Fruit fly (Drosophila melanogaster) whole organism, embryonic: Measurements from ENCODE around the gene Sox100B.

ENCODE experiments used
- Atf6 ChIP-seq: fragments of 200-800 bp; sonication (Bioruptor generic); IDR thresholded peaks from 2 replicates; pipeline ENCODE4 v1.3.6; 2022; ENCODE audit warnings: missing biosample characterization, missing genetic modification characterization
- Blimp-1 ChIP-seq: fragments of 200-800 bp; sonication (Bioruptor generic); optimal IDR thresholded peaks from 3 replicates; lab custom pipeline; 2018; ENCODE audit warnings: missing biosample characterization, missing genetic modification characterization, mild to moderate bottlenecking, moderate library complexity, missing genetic modification reagents
- CG10462 ChIP-seq: fragments of 200-800 bp; sonication (Bioruptor generic); optimal IDR thresholded peaks from 2 replicates; lab custom pipeline; 2016; ENCODE audit warnings: missing biosample characterization, missing genetic modification characterization
- CG11085 ChIP-seq: fragments of 200-800 bp; sonication (Bioruptor generic); IDR thresholded peaks from 2 replicates; pipeline ENCODE4 v1.3.6; 2022; ENCODE audit warnings: missing biosample characterization, missing genetic modification characterization
- CG12236 ChIP-seq: fragments of 200-800 bp; sonication (Bioruptor generic); optimal IDR thresholded peaks from 2 replicates; lab custom pipeline; 2016; ENCODE audit warnings: missing biosample characterization, missing genetic modification characterization
- CG12942 ChIP-seq: fragments of 200-800 bp; sonication (Bioruptor generic); optimal IDR thresholded peaks from 3 replicates; lab custom pipeline; 2016; ENCODE audit warnings: missing biosample characterization, missing genetic modification characterization
- CG13775 ChIP-seq: fragments of 200-800 bp; sonication (Bioruptor generic); optimal IDR thresholded peaks from 3 replicates; lab custom pipeline; 2017; ENCODE audit warnings: missing biosample characterization, mild to moderate bottlenecking, missing genetic modification characterization
- CG14860 ChIP-seq: fragments of 200-800 bp; sonication (Bioruptor generic); IDR thresholded peaks from 3 replicates; pipeline ENCODE4 v1.3.6; 2022; ENCODE audit warnings: missing biosample characterization, missing genetic modification characterization; ENCODE audit not compliant: partially characterized antibody
- CG1603 ChIP-seq: fragments of 200-800 bp; sonication (Bioruptor generic); optimal IDR thresholded peaks from 2 replicates; lab custom pipeline; 2019; ENCODE audit warnings: missing biosample characterization, mild to moderate bottlenecking, missing genetic modification characterization, moderate library complexity
- CG16813 ChIP-seq: fragments of 200-800 bp; sonication (Bioruptor generic); IDR thresholded peaks from 3 replicates; pipeline ENCODE4 v1.3.6; 2022; ENCODE audit warnings: missing biosample characterization, missing genetic modification characterization; ENCODE audit not compliant: partially characterized antibody
- CG17186 ChIP-seq: fragments of 200-800 bp; sonication (Bioruptor generic); optimal IDR thresholded peaks from 3 replicates; lab custom pipeline; 2017; ENCODE audit warnings: missing biosample characterization, missing genetic modification reagents, missing genetic modification characterization
- CG17829 ChIP-seq: fragments of 200-800 bp; optimal IDR thresholded peaks from 2 replicates; lab custom pipeline; 2019; ENCODE audit warnings: missing biosample characterization, mild to moderate bottlenecking, missing genetic modification characterization, moderate library complexity
- CG18262 ChIP-seq: fragments of 200-800 bp; optimal IDR thresholded peaks from 3 replicates; lab custom pipeline; 2019; ENCODE audit warnings: missing biosample characterization, mild to moderate bottlenecking, missing genetic modification characterization, moderate library complexity
- CG33557 ChIP-seq: fragments of 200-800 bp; sonication (Bioruptor generic); optimal IDR thresholded peaks from 2 replicates; lab custom pipeline; 2019; ENCODE audit warnings: missing biosample characterization, mild to moderate bottlenecking, missing genetic modification characterization, moderate library complexity
- CG6813 ChIP-seq: fragments of 200-800 bp; sonication (Bioruptor generic); optimal IDR thresholded peaks from 2 replicates; lab custom pipeline; 2017; ENCODE audit warnings: missing biosample characterization, missing genetic modification characterization, mild to moderate bottlenecking, moderate library complexity, missing genetic modification reagents
- CG7928 ChIP-seq: fragments of 200-800 bp; sonication (Bioruptor generic); optimal IDR thresholded peaks from 2 replicates; lab custom pipeline; 2017; ENCODE audit warnings: missing biosample characterization, mild to moderate bottlenecking, missing genetic modification characterization
- CG8359 ChIP-seq: fragments of 200-800 bp; sonication (Bioruptor generic); optimal IDR thresholded peaks from 2 replicates; lab custom pipeline; 2017; ENCODE audit warnings: missing biosample characterization, mild to moderate bottlenecking, missing genetic modification characterization, borderline replicate concordance
- CG8388 ChIP-seq: fragments of 200-800 bp; sonication (Bioruptor generic); optimal IDR thresholded peaks from 2 replicates; lab custom pipeline; 2019; ENCODE audit warnings: missing biosample characterization, mild to moderate bottlenecking, missing genetic modification characterization, moderate library complexity
- CG8765 ChIP-seq: fragments of 200-800 bp; sonication (Bioruptor generic); IDR thresholded peaks from 2 replicates; pipeline ENCODE4 v1.3.6; 2022; ENCODE audit warnings: missing biosample characterization, missing genetic modification characterization
- CG8924 ChIP-seq: fragments of 200-800 bp; optimal IDR thresholded peaks from 3 replicates; lab custom pipeline; 2019; ENCODE audit warnings: missing biosample characterization, mild to moderate bottlenecking, missing genetic modification characterization, moderate library complexity
- CG9727 ChIP-seq: fragments of 200-800 bp; sonication (Bioruptor generic); optimal IDR thresholded peaks from 3 replicates; lab custom pipeline; 2017; ENCODE audit warnings: missing biosample characterization, mild to moderate bottlenecking, missing genetic modification characterization
- Dfd ChIP-seq, 2 experiments: fragments of >200 bp; optimal IDR thresholded peaks; 2 replicates each; lab custom pipeline; 2017; ENCODE audit warnings: missing biosample characterization in 2 of 2, missing genetic modification characterization in 2 of 2
- Eip74EF ChIP-seq, 2 experiments: fragments of 200-800 bp in 1 of 2; fragments of >200 bp in 1 of 2; sonication (Bioruptor generic) in 1 of 2; optimal IDR thresholded peaks; 2 replicates each; lab custom pipeline; 2017 to 2019; ENCODE audit warnings: missing biosample characterization in 2 of 2, missing genetic modification characterization in 2 of 2, mild to moderate bottlenecking in 1 of 2, moderate library complexity in 1 of 2
- Ets97D ChIP-seq: fragments of 200-800 bp; sonication (Bioruptor generic); optimal IDR thresholded peaks from 3 replicates; lab custom pipeline; 2016; ENCODE audit warnings: missing biosample characterization, missing genetic modification characterization
- Gsc ChIP-seq: fragments of 200-800 bp; sonication (Bioruptor generic); IDR thresholded peaks from 2 replicates; pipeline ENCODE4 v1.3.6; 2022; ENCODE audit warnings: missing biosample characterization, missing genetic modification characterization
- Hey ChIP-seq: fragments of 200-800 bp; sonication (Bioruptor generic); optimal IDR thresholded peaks from 3 replicates; lab custom pipeline; 2018; ENCODE audit warnings: missing biosample characterization, mild to moderate bottlenecking, missing genetic modification characterization
- HmgD ChIP-seq: fragments of 200-800 bp; sonication (Bioruptor generic); optimal IDR thresholded peaks from 3 replicates; lab custom pipeline; 2016; ENCODE audit warnings: missing biosample characterization, missing genetic modification characterization
- Neu2 ChIP-seq: fragments of 200-800 bp; sonication (Bioruptor generic); optimal IDR thresholded peaks from 3 replicates; lab custom pipeline; 2016; ENCODE audit warnings: missing biosample characterization, missing genetic modification characterization, borderline replicate concordance
- Oli ChIP-seq: fragments of 200-800 bp; sonication (Bioruptor generic); optimal IDR thresholded peaks from 2 replicates; lab custom pipeline; 2018; ENCODE audit warnings: missing biosample characterization, mild to moderate bottlenecking, missing genetic modification characterization, moderate library complexity
- Vsx1 ChIP-seq: fragments of 200-800 bp; sonication (Bioruptor generic); optimal IDR thresholded peaks from 2 replicates; lab custom pipeline; 2017; ENCODE audit warnings: missing biosample characterization, mild to moderate bottlenecking, missing genetic modification characterization, missing genetic modification reagents
- Xrp1 ChIP-seq: fragments of 200-800 bp; sonication (Bioruptor generic); IDR thresholded peaks from 2 replicates; pipeline ENCODE4 v1.3.6; 2022; ENCODE audit warnings: missing biosample characterization, missing genetic modification characterization
- ci ChIP-seq: fragments of 200-800 bp; sonication (Bioruptor generic); IDR thresholded peaks from 3 replicates; pipeline ENCODE4 v1.3.6; 2022; ENCODE audit warnings: missing biosample characterization, missing genetic modification characterization
- dm ChIP-seq: fragments of 200-800 bp; sonication (Bioruptor generic); optimal IDR thresholded peaks from 3 replicates; lab custom pipeline; 2016; ENCODE audit warnings: missing biosample characterization, missing genetic modification characterization
- eyg ChIP-seq: fragments of 200-800 bp; sonication (Bioruptor generic); optimal IDR thresholded peaks from 3 replicates; lab custom pipeline; 2016; ENCODE audit warnings: missing biosample characterization, missing genetic modification characterization
- fd102C ChIP-seq: fragments of 200-800 bp; sonication (Bioruptor generic); optimal IDR thresholded peaks from 2 replicates; lab custom pipeline; 2018; ENCODE audit warnings: missing biosample characterization, mild to moderate bottlenecking, missing genetic modification characterization, moderate library complexity
- fd64A ChIP-seq: fragments of 200-800 bp; sonication (Bioruptor generic); optimal IDR thresholded peaks from 3 replicates; lab custom pipeline; 2018; ENCODE audit warnings: missing biosample characterization, mild to moderate bottlenecking, missing genetic modification characterization
- grau ChIP-seq: fragments of 200-800 bp; optimal IDR thresholded peaks from 3 replicates; lab custom pipeline; 2019; ENCODE audit warnings: missing biosample characterization, mild to moderate bottlenecking, missing genetic modification characterization, moderate library complexity
- org-1 ChIP-seq: fragments of 200-800 bp; sonication (Bioruptor generic); optimal IDR thresholded peaks from 2 replicates; lab custom pipeline; 2017; ENCODE audit warnings: missing biosample characterization, missing genetic modification characterization
- otp ChIP-seq: fragments of 200-800 bp; sonication (Bioruptor generic); IDR thresholded peaks from 3 replicates; pipeline ENCODE4, ENCODE4 v1.3.6; 2022; ENCODE audit warnings: missing biosample characterization, missing genetic modification characterization
- p53 ChIP-seq: fragments of 200-800 bp; sonication (Bioruptor generic); optimal IDR thresholded peaks from 2 replicates; lab custom pipeline; 2016; ENCODE audit warnings: missing biosample characterization, missing genetic modification characterization
- pita ChIP-seq: fragments of 200-800 bp; sonication (Bioruptor generic); optimal IDR thresholded peaks from 2 replicates; lab custom pipeline; 2017; ENCODE audit warnings: missing biosample characterization, mild to moderate bottlenecking, missing genetic modification characterization
- repo ChIP-seq: fragments of 200-800 bp; sonication (Bioruptor generic); optimal IDR thresholded peaks from 2 replicates; lab custom pipeline; 2016; ENCODE audit warnings: missing biosample characterization, missing genetic modification characterization
- sens ChIP-seq: fragments of 200-800 bp; sonication (Bioruptor generic); peaks from one replicate; lab custom pipeline; 2016; ENCODE audit warnings: missing biosample characterization, missing genetic modification characterization
- sqz ChIP-seq: fragments of 200-800 bp; sonication (Bioruptor generic); optimal IDR thresholded peaks from 3 replicates; lab custom pipeline; 2018; ENCODE audit warnings: missing biosample characterization, mild to moderate bottlenecking, missing genetic modification characterization
- tin ChIP-seq: fragments of 200-800 bp; sonication (Bioruptor generic); optimal IDR thresholded peaks from 3 replicates; lab custom pipeline; 2016; ENCODE audit warnings: missing biosample characterization, missing genetic modification characterization
- ttk ChIP-seq: fragments of 200-800 bp; sonication (Bioruptor generic); IDR thresholded peaks from 2 replicates; pipeline ENCODE4 v2.1.2; 2022; ENCODE audit warnings: missing biosample characterization, missing genetic modification characterization
- tup ChIP-seq: fragments of 200-800 bp; sonication (Bioruptor generic); optimal IDR thresholded peaks from 2 replicates; lab custom pipeline; 2016; ENCODE audit warnings: missing biosample characterization, mild to moderate bottlenecking, missing genetic modification characterization, moderate library complexity
- unpg ChIP-seq: fragments of 200-800 bp; sonication (Bioruptor generic); optimal IDR thresholded peaks from 3 replicates; lab custom pipeline; 2018; ENCODE audit warnings: missing biosample characterization, mild to moderate bottlenecking, missing genetic modification characterization, moderate library complexity
- vvl ChIP-seq: fragments of 200-800 bp; sonication (Bioruptor generic); IDR thresholded peaks from 2 replicates; pipeline ENCODE4 v1.3.6; 2022; ENCODE audit warnings: missing biosample characterization, missing genetic modification characterization

Sox100B gene

DNA sequence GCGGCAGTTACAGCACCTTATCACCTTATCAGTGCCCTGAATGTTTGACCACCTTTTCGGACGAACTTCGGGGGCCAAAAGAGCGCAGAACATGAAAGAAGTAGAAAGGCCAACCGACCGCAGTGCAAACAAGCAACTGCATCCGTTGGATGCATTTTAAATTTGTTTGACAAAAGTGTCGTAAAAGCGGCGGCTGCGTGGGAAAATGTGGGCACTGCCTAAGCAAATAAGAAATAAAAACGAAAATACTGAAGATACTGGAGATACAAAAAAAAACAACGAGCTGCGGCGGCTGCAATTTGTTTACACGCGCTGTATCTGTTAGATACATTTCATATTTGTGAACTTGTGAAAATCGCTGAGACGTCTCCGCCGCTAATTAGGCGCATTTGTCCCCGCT, 5.7 kb downstream of the Sox100B start (continued):
- TF ChIP-seq CG33557 (GFP tag; lab: Kevin White, UChicago) (peak; percentile 23), unpg (GFP tag; lab: Kevin White, UChicago) (no peak), CG12942 (no peak), fd64A (peak; percentile 17), repo (GFP tag; lab: Kevin White, UChicago) (no peak), ci (GFP tag; lab: Robert Waterston, UW) (0 out of 3 replicates have a peak, but pooled peaks have one; percentile 22), Blimp-1 (peak; percentile 20), CG6813 (peak; percentile 22), sens (GFP tag; lab: Kevin White, UChicago) (peak; percentile 50)

DNA sequence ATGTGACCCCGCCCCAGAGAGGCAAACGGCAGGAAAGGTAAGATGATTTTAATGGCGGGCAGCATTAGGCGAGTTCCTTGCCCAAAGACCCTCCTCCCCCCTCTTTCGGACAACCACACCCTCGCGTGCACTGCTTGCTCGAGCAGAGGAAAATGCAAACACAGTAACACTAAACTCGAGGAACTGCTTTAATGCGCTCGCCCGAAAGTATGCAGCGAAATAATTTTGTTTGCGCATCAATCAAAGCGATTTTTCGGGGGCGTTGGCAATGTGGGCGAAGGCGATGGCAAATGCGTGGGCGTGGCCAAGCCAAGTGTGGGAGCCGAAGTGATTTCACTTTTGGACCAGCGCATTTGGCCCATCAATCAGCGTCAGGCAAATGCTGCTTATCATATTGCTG, 21.3 kb downstream of the Sox100B start:
- TF ChIP-seq ttk: 0 out of 2 replicates have a peak, but pooled peaks have one; percentile 26
- TF ChIP-seq fd102C (GFP tag; lab: Kevin White, UChicago): no peak
- no peak for TF ChIP-seq pita (GFP tag; lab: Kevin White, UChicago)
- TF ChIP-seq CG14860 (GFP tag; lab: Robert Waterston, UW): 0 out of 3 replicates have a peak, but pooled peaks have one; percentile 35
- no peak for TF ChIP-seq sqz (GFP tag; lab: Kevin White, UChicago)
- no peak for TF ChIP-seq Gsc
- TF ChIP-seq HmgD (GFP tag; lab: Kevin White, UChicago): peak; percentile 58
- TF ChIP-seq CG12236 (GFP tag; lab: Kevin White, UChicago): no peak
- TF ChIP-seq CG8388 (GFP tag; lab: Kevin White, UChicago): no peak
- no peak for TF ChIP-seq CG9727 (GFP tag; lab: Kevin White, UChicago)
- no peak for TF ChIP-seq Neu2 (GFP tag; lab: Kevin White, UChicago)
- TF ChIP-seq grau: no peak
- TF ChIP-seq Dfd (GFP tag; optimal IDR thresholded peaks at IDR 0.05; lab: Kevin White, UChicago): peak in 1 of 2 experiments; percentile 53
- TF ChIP-seq Atf6 (GFP tag; lab: Robert Waterston, UW): no peak
- TF ChIP-seq sens (GFP tag; lab: Kevin White, UChicago): no peak
- TF ChIP-seq Xrp1 (GFP tag; lab: Robert Waterston, UW): 0 out of 2 replicates have a peak, but pooled peaks have one; percentile 25
- TF ChIP-seq CG13775 (GFP tag; lab: Kevin White, UChicago): peak; percentile 41
- no peak for TF ChIP-seq tin (GFP tag; lab: Kevin White, UChicago)
- 0 out of 2 replicates have a peak, but pooled peaks have one; percentile 23 for TF ChIP-seq vvl
- TF ChIP-seq CG8359 (GFP tag; lab: Kevin White, UChicago): no peak
- TF ChIP-seq CG8765 (GFP tag; lab: Robert Waterston, UW): no peak
- TF ChIP-seq Hey (tag; lab: Kevin White, UChicago): no peak
- TF ChIP-seq p53 (GFP tag; lab: Kevin White, UChicago): peak; percentile 15
- no peak for TF ChIP-seq CG8924 (tag; lab: Kevin White, UChicago)
- TF ChIP-seq CG16813 (GFP tag; lab: Robert Waterston, UW): 0 out of 3 replicates have a peak, but pooled peaks have one; percentile 33
- no peak for TF ChIP-seq CG10462 (GFP tag; lab: Kevin White, UChicago)
- TF ChIP-seq otp (GFP tag; lab: Robert Waterston, UW): no peak
- TF ChIP-seq CG7928: no peak
- TF ChIP-seq unpg (GFP tag; lab: Kevin White, UChicago): no peak
- TF ChIP-seq CG17829 (tag; lab: Kevin White, UChicago): no peak
- peak; percentile 65 for TF ChIP-seq Ets97D (GFP tag; lab: Kevin White, UChicago)
- TF ChIP-seq eyg (GFP tag; lab: Kevin White, UChicago): no peak
- TF ChIP-seq CG18262 (tag; lab: Kevin White, UChicago): no peak
- TF ChIP-seq tup: no peak
- TF ChIP-seq Eip74EF (GFP tag; optimal IDR thresholded peaks at IDR 0.05; lab: Kevin White, UChicago): peak in 1 of 2 experiments; percentile 52
- no peak for TF ChIP-seq CG17186
- peak; percentile 18 for TF ChIP-seq dm (GFP tag; lab: Kevin White, UChicago)
- TF ChIP-seq Oli: no peak
- no peak for TF ChIP-seq Vsx1 (GFP tag; lab: Kevin White, UChicago)
- TF ChIP-seq org-1: no peak
- TF ChIP-seq CG11085: no peak
- peak; percentile 50 for TF ChIP-seq CG1603 (tag; lab: Kevin White, UChicago)
